Fruit fly (Drosophila melanogaster) whole organism, pupa: Measurements from ENCODE around the gene CG8369.

Experiments used
- CG10348 ChIP-seq: fragments of 200-800 bp; sonication (Bioruptor generic); IDR thresholded peaks from 2 replicates; pipeline ENCODE4 v1.3.6; 2022; ENCODE audit warnings: missing biosample characterization, missing genetic modification characterization
- CG12605 ChIP-seq: fragments of 200-800 bp; sonication (Bioruptor generic); IDR thresholded peaks from 2 replicates; pipeline ENCODE4 v1.3.6; 2022; ENCODE audit warnings: missing biosample characterization, missing genetic modification characterization
- CG13204 ChIP-seq: fragments of 200-800 bp; sonication (Bioruptor generic); optimal IDR thresholded peaks from 2 replicates; lab custom pipeline; 2018; ENCODE audit warnings: missing biosample characterization, mild to moderate bottlenecking, missing genetic modification characterization, moderate library complexity
- CG14655 ChIP-seq: fragments of 200-800 bp; sonication (Bioruptor generic); optimal IDR thresholded peaks from 3 replicates; lab custom pipeline; 2017; ENCODE audit warnings: mild to moderate bottlenecking, missing biosample characterization, missing genetic modification reagents, missing genetic modification characterization
- CG15710 ChIP-seq: fragments of 200-800 bp; sonication (Bioruptor generic); optimal IDR thresholded peaks from 2 replicates; lab custom pipeline; 2018; ENCODE audit warnings: missing biosample characterization, mild to moderate bottlenecking, missing genetic modification characterization, moderate library complexity
- CG17806 ChIP-seq: fragments of 200-800 bp; sonication (Bioruptor generic); optimal IDR thresholded peaks from 2 replicates; lab custom pipeline; 2018; ENCODE audit warnings: missing biosample characterization, mild to moderate bottlenecking, missing genetic modification characterization, moderate library complexity
- CG32121 ChIP-seq: fragments of 200-800 bp; sonication (Bioruptor generic); IDR thresholded peaks from 2 replicates; pipeline ENCODE4 v1.3.6; 2022; ENCODE audit warnings: missing biosample characterization, missing genetic modification characterization
- CG34367 ChIP-seq: fragments of 200-800 bp; sonication (Bioruptor generic); optimal IDR thresholded peaks from 2 replicates; lab custom pipeline; 2018; ENCODE audit warnings: missing biosample characterization, mild to moderate bottlenecking, missing genetic modification characterization
- CG4496 ChIP-seq: fragments of 200-800 bp; sonication (Bioruptor generic); IDR thresholded peaks from 3 replicates; pipeline ENCODE4 v1.3.6; 2022; ENCODE audit warnings: missing biosample characterization, missing genetic modification characterization
- CG8159 ChIP-seq: fragments of 200-800 bp; sonication (Bioruptor generic); optimal IDR thresholded peaks from 3 replicates; lab custom pipeline; 2018; ENCODE audit warnings: missing biosample characterization, mild to moderate bottlenecking, missing genetic modification characterization, moderate library complexity
- CG8301 ChIP-seq: fragments of 200-800 bp; sonication (Bioruptor generic); optimal IDR thresholded peaks from 2 replicates; lab custom pipeline; 2018; ENCODE audit warnings: missing biosample characterization, mild to moderate bottlenecking, missing genetic modification characterization
- CG9948 ChIP-seq: fragments of 200-800 bp; sonication (Bioruptor generic); optimal IDR thresholded peaks from 2 replicates; lab custom pipeline; 2018; ENCODE audit warnings: missing biosample characterization, mild to moderate bottlenecking, missing genetic modification characterization, moderate library complexity
- D1 ChIP-seq: fragments of 200-800 bp; sonication (Bioruptor generic); optimal IDR thresholded peaks from 2 replicates; lab custom pipeline; 2018; ENCODE audit warnings: missing biosample characterization, mild to moderate bottlenecking, missing genetic modification characterization, moderate library complexity
- EcR ChIP-seq: fragments of 200-800 bp; sonication (Bioruptor generic); optimal IDR thresholded peaks from 3 replicates; lab custom pipeline; 2019; ENCODE audit warnings: missing biosample characterization, missing genetic modification characterization, mild to moderate bottlenecking, moderate library complexity, missing genetic modification reagents
- Ets98B ChIP-seq: fragments of 200-800 bp; sonication (Bioruptor generic); IDR thresholded peaks from 2 replicates; pipeline ENCODE4 v1.3.6; 2022; ENCODE audit warnings: missing biosample characterization, missing genetic modification characterization
- Pif1A ChIP-seq: fragments of 200-800 bp; sonication (Bioruptor generic); optimal IDR thresholded peaks from 3 replicates; lab custom pipeline; 2016; ENCODE audit warnings: missing biosample characterization, missing genetic modification characterization
- Pif1B ChIP-seq: fragments of 200-800 bp; sonication (Bioruptor generic); optimal IDR thresholded peaks from 3 replicates; lab custom pipeline; 2016; ENCODE audit warnings: missing biosample characterization, missing genetic modification characterization
- Snoo ChIP-seq: fragments of 200-800 bp; sonication (Bioruptor generic); optimal IDR thresholded peaks from 3 replicates; lab custom pipeline; 2017; ENCODE audit warnings: missing biosample characterization, mild to moderate bottlenecking, missing genetic modification characterization, inconsistent platforms
- fd96Ca ChIP-seq: fragments of 200-800 bp; sonication (Bioruptor generic); IDR thresholded peaks from 3 replicates; pipeline ENCODE4 v1.3.6; 2022; ENCODE audit warnings: missing biosample characterization, missing genetic modification characterization
- gl ChIP-seq: fragments of 200-800 bp; sonication (Bioruptor generic); optimal IDR thresholded peaks from 2 replicates; lab custom pipeline; 2018; ENCODE audit warnings: missing biosample characterization, mild to moderate bottlenecking, missing genetic modification characterization
- rn ChIP-seq: fragments of 200-800 bp; sonication (Bioruptor generic); IDR thresholded peaks from 2 replicates; pipeline ENCODE4 v1.3.6; 2022; ENCODE audit warnings: missing biosample characterization, missing genetic modification characterization

CG8369 gene

dm6 chr3R:8841038-8841437 is 19.2 kb downstream of the CG8369 start:
- TF ChIP-seq fd96Ca (GFP tag; lab: Robert Waterston, UW), result no peak
- TF ChIP-seq CG14655 (GFP tag; lab: Kevin White, UChicago), result no peak
- no peak for TF ChIP-seq CG12605
- no peak for TF ChIP-seq CG9948 (tag; lab: Kevin White, UChicago)
- TF ChIP-seq CG17806 (tag; lab: Kevin White, UChicago), result no peak
- no peak for TF ChIP-seq Pif1B (GFP tag; lab: Kevin White, UChicago)
- no peak for TF ChIP-seq rn (GFP tag; lab: Robert Waterston, UW)
- no peak for TF ChIP-seq D1 (tag; lab: Kevin White, UChicago)
- TF ChIP-seq CG13204 (GFP tag; lab: Kevin White, UChicago), result no peak
- no peak for TF ChIP-seq CG8301 (tag; lab: Kevin White, UChicago)
- no peak for TF ChIP-seq Snoo (tag; lab: Kevin White, UChicago)
- TF ChIP-seq CG15710 (tag; lab: Kevin White, UChicago), result no peak

- no peak for TF ChIP-seq CG4496
- no peak for TF ChIP-seq CG34367 (tag; lab: Kevin White, UChicago)
- no peak for TF ChIP-seq CG13204 (GFP tag; lab: Kevin White, UChicago)
- no peak for TF ChIP-seq CG15710 (tag; lab: Kevin White, UChicago)
- TF ChIP-seq D1 (tag; lab: Kevin White, UChicago), result no peak
- TF ChIP-seq CG8301 (tag; lab: Kevin White, UChicago), result no peak
Measured at dm6 chr3R:8841533-8841932, 19.7 kb downstream of the CG8369 start.

dm6 chr3R:8843942-8844637 is 22.3 kb downstream of the CG8369 start:
- TF ChIP-seq CG15710 (tag; lab: Kevin White, UChicago), result no peak
- no peak for TF ChIP-seq CG17806 (tag; lab: Kevin White, UChicago)
- TF ChIP-seq CG34367 (tag; lab: Kevin White, UChicago), result no peak
- TF ChIP-seq rn (GFP tag; lab: Robert Waterston, UW), result no peak
- no peak for TF ChIP-seq CG10348 (GFP tag; lab: Robert Waterston, UW)
- no peak for TF ChIP-seq CG12605
- TF ChIP-seq gl, result no peak
- no peak for TF ChIP-seq Snoo (tag; lab: Kevin White, UChicago)
- no peak for TF ChIP-seq CG32121
- TF ChIP-seq CG8301 (tag; lab: Kevin White, UChicago), result no peak
- no peak for TF ChIP-seq D1 (tag; lab: Kevin White, UChicago)
- no peak for TF ChIP-seq Pif1B (GFP tag; lab: Kevin White, UChicago)
- no peak for TF ChIP-seq CG13204 (GFP tag; lab: Kevin White, UChicago)
- no peak for TF ChIP-seq EcR
- TF ChIP-seq Pif1A, result no peak
- TF ChIP-seq CG4496, result no peak

- TF ChIP-seq CG9948 (tag; lab: Kevin White, UChicago) (no peak), CG14655 (GFP tag; lab: Kevin White, UChicago) (no peak), CG10348 (GFP tag; lab: Robert Waterston, UW) (no peak), CG8159 (tag; lab: Kevin White, UChicago) (no peak), Pif1A (no peak), CG12605 (no peak), CG17806 (tag; lab: Kevin White, UChicago) (no peak), EcR (no peak), CG15710 (tag; lab: Kevin White, UChicago) (no peak), CG8301 (tag; lab: Kevin White, UChicago) (no peak), CG13204 (GFP tag; lab: Kevin White, UChicago) (no peak), CG32121 (no peak), D1 (tag; lab: Kevin White, UChicago) (no peak), CG34367 (tag; lab: Kevin White, UChicago) (no peak), CG4496 (no peak), Ets98B (GFP tag; lab: Robert Waterston, UW) (no peak), fd96Ca (GFP tag; lab: Robert Waterston, UW) (no peak), gl (no peak), rn (GFP tag; lab: Robert Waterston, UW) (no peak)
Measured at dm6 chr3R:8844955-8845354, 23.1 kb downstream of the CG8369 start.

- TF ChIP-seq CG13204 (GFP tag; lab: Kevin White, UChicago) (no peak), D1 (tag; lab: Kevin White, UChicago) (peak; percentile 10), Pif1A (peak; percentile 16), CG34367 (tag; lab: Kevin White, UChicago) (no peak), fd96Ca (GFP tag; lab: Robert Waterston, UW) (peak; percentile 57; the same call in 1 of the 3 replicates), Ets98B (GFP tag; lab: Robert Waterston, UW) (peak; percentile 73), CG10348 (GFP tag; lab: Robert Waterston, UW) (no peak), Pif1B (GFP tag; lab: Kevin White, UChicago) (peak; percentile 60), EcR (peak; percentile 60), gl (peak; percentile 36), CG8159 (tag; lab: Kevin White, UChicago) (no peak), CG14655 (GFP tag; lab: Kevin White, UChicago) (no peak), CG32121 (peak; percentile 43; the same call in 1 of the 2 replicates), Snoo (tag; lab: Kevin White, UChicago) (no peak), rn (GFP tag; lab: Robert Waterston, UW) (no peak), CG9948 (tag; lab: Kevin White, UChicago) (no peak), CG15710 (tag; lab: Kevin White, UChicago) (peak; percentile 6), CG4496 (peak; percentile 67; the same call in 2 of the 3 replicates), CG12605 (peak; percentile 57), CG8301 (tag; lab: Kevin White, UChicago) (no peak), CG17806 (tag; lab: Kevin White, UChicago) (no peak)
- TF ChIP-seq, all 21 proteins: peak for 11
Measured at dm6 chr3R:8846154-8846648, 24.4 kb downstream of the CG8369 start.
